Worm (Caenorhabditis elegans) whole organism, L1 larva: Measurements from ENCODE around the gene R01B10.3.

Source experiments
- ceh-8 ChIP-seq: fragments of 200-800 bp; sonication (Bioruptor generic); optimal IDR thresholded peaks from 2 replicates; lab custom pipeline; 2018; ENCODE audit warnings: mild to moderate bottlenecking, missing genetic modification characterization, moderate library complexity, missing compliant biosample characterization
- ceh-82 ChIP-seq, 3 experiments: fragments of 150-350 bp in 1 of 3; sonication (generic microtip) in 2 of 3; optimal IDR thresholded peaks; 2 replicates each; lab custom pipeline; 2014 to 2017; ENCODE audit warnings: missing biosample characterization in 3 of 3, missing genetic modification characterization in 3 of 3
- fos-1 ChIP-seq: fragments of 150-350 bp; optimal IDR thresholded peaks from 2 replicates; lab custom pipeline; 2014; ENCODE audit warnings: missing biosample characterization, missing genetic modification characterization
- lin-15B ChIP-seq: fragments of 150-350 bp; sonication (generic microtip); optimal IDR thresholded peaks from 3 replicates; lab custom pipeline; 2014; ENCODE audit warnings: missing biosample characterization, missing genetic modification characterization
- nhr-71 ChIP-seq: sonication (generic microtip); optimal IDR thresholded peaks from 2 replicates; lab custom pipeline; 2016; ENCODE audit warnings: mild to moderate bottlenecking, missing genetic modification characterization, moderate library complexity, missing compliant biosample characterization
- nhr-90 ChIP-seq: sonication (generic microtip); optimal IDR thresholded peaks from 2 replicates; lab custom pipeline; 2016; ENCODE audit warnings: mild to moderate bottlenecking, missing genetic modification characterization, missing compliant biosample characterization; ENCODE audit not compliant: poor library complexity
- rnt-1 ChIP-seq: sonication (generic microtip); optimal IDR thresholded peaks from 2 replicates; lab custom pipeline; 2016; ENCODE audit warnings: mild to moderate bottlenecking, missing genetic modification characterization, moderate library complexity, missing compliant biosample characterization
- skn-1 ChIP-seq: fragments of 150-350 bp; optimal IDR thresholded peaks from 2 replicates; lab custom pipeline; 2014; ENCODE audit warnings: missing biosample characterization, missing genetic modification characterization
- unc-62 ChIP-seq: fragments of 150-350 bp; optimal IDR thresholded peaks from 2 replicates; lab custom pipeline; 2014; ENCODE audit warnings: missing biosample characterization, missing genetic modification reagents, missing genetic modification characterization
- ztf-11 ChIP-seq, 2 experiments: sonication (generic microtip); optimal IDR thresholded peaks; 2 replicates each; lab custom pipeline; 2016 to 2017; ENCODE audit warnings: missing genetic modification characterization in 2 of 2, missing biosample characterization in 1 of 2, missing compliant biosample characterization in 1 of 2

- TF ChIP-seq skn-1 (tag; lab: Kevin White, UChicago) (no peak), lin-15B (peak; percentile 8), ceh-82 (tag; optimal IDR thresholded peaks at IDR 0.05; lab: Kevin White, UChicago) (peak in 1 of 3 experiments; percentile 17), ztf-11 (tag; optimal IDR thresholded peaks at IDR 0.05; lab: Kevin White, UChicago) (no peak), ceh-8 (GFP tag; lab: Kevin White, UChicago) (no peak), nhr-90 (tag; lab: Kevin White, UChicago) (peak; percentile 27), rnt-1 (tag; lab: Kevin White, UChicago) (peak; percentile 58), nhr-71 (tag; lab: Kevin White, UChicago) (peak; percentile 45), fos-1 (tag; lab: Kevin White, UChicago) (peak; percentile 69), unc-62 (GFP tag; lab: Kevin White, UChicago) (no peak)
Observed at ce11 chrV:6043275-6044271, 1.4 kb downstream of the R01B10.3 start, which contains the start of gene cpi-2.
